Worm (Caenorhabditis elegans) whole organism, mixed stage, embryonic: ENCODE measurements around the gene F53F8.5.

Experiments used
- bed-3 ChIP-seq: fragments of 200-800 bp; sonication (Bioruptor generic); optimal IDR thresholded peaks from 3 replicates; lab custom pipeline; 2018; ENCODE audit warnings: mild to moderate bottlenecking, missing genetic modification characterization, moderate library complexity, missing compliant biosample characterization
- ceh-39 ChIP-seq: fragments of 150-350 bp; optimal IDR thresholded peaks from 2 replicates; lab custom pipeline; 2014; ENCODE audit warnings: missing biosample characterization, missing genetic modification characterization
- nhr-237 ChIP-seq: fragments of 150-350 bp; optimal IDR thresholded peaks from 2 replicates; lab custom pipeline; 2014; ENCODE audit warnings: missing biosample characterization, missing genetic modification characterization
- nhr-76 ChIP-seq: sonication (generic microtip); optimal IDR thresholded peaks from 2 replicates; lab custom pipeline; 2017; ENCODE audit warnings: missing biosample characterization, missing genetic modification characterization
- snpc-4 ChIP-seq: fragments of 150-350 bp; optimal IDR thresholded peaks from 2 replicates; lab custom pipeline; 2014; ENCODE audit warnings: missing biosample characterization, missing genetic modification characterization
- unc-62 ChIP-seq: fragments of 150-350 bp; optimal IDR thresholded peaks from 2 replicates; lab custom pipeline; 2014; ENCODE audit warnings: missing biosample characterization, missing genetic modification reagents, missing genetic modification characterization
- ztf-11 ChIP-seq: fragments of 150-350 bp; optimal IDR thresholded peaks from 2 replicates; lab custom pipeline; 2014; ENCODE audit warnings: missing biosample characterization, missing genetic modification characterization

- TF ChIP-seq nhr-76 = no peak
- TF ChIP-seq nhr-237 = no peak
- no peak for TF ChIP-seq unc-62
- no peak for TF ChIP-seq ztf-11
- no peak for TF ChIP-seq ceh-39 (tag; lab: Kevin White, UChicago)
- TF ChIP-seq snpc-4 (tag; lab: Kevin White, UChicago) = no peak
- TF ChIP-seq bed-3 (GFP tag; lab: Kevin White, UChicago) = no peak
These were observed 14.3 kb downstream of the F53F8.5 start, which contains the start of gene F53F8.3 for ce11 chrV:20689481-20690039.
